Fruit fly (Drosophila melanogaster): ENCODE data around the gene tHMG1.

Gene tHMG1

DNA sequence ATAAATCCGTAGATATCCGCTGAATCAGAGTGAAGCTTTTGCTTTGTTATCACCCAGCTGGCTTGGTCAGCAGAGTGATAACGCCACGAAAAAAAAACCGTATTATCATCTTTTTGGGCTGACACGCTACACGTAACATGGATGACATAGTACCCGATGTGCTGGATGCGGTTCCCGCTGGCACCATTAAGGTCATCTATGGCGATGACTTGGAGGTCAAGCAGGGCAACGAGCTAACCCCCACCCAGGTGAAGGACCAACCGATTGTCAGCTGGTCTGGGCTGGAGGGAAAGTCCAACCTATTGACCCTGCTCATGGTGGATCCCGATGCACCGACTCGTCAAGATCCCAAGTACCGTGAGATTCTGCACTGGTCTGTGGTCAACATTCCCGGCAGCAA, 26.5 kb upstream of the tHMG1 start:
- no peak for TF ChIP-seq Dll (optimal IDR thresholded peaks at IDR 0.05)
- no peak for TF ChIP-seq pan (optimal IDR thresholded peaks at IDR 0.05)
- no peak for TF ChIP-seq CG8478 (optimal IDR thresholded peaks at IDR 0.05)
- no peak for TF ChIP-seq EcR (GFP tag; optimal IDR thresholded peaks at IDR 0.05)
- TF ChIP-seq usp (GFP tag; optimal IDR thresholded peaks at IDR 0.05), result no peak
- TF ChIP-seq psq (optimal IDR thresholded peaks at IDR 0.05), result no peak

DNA sequence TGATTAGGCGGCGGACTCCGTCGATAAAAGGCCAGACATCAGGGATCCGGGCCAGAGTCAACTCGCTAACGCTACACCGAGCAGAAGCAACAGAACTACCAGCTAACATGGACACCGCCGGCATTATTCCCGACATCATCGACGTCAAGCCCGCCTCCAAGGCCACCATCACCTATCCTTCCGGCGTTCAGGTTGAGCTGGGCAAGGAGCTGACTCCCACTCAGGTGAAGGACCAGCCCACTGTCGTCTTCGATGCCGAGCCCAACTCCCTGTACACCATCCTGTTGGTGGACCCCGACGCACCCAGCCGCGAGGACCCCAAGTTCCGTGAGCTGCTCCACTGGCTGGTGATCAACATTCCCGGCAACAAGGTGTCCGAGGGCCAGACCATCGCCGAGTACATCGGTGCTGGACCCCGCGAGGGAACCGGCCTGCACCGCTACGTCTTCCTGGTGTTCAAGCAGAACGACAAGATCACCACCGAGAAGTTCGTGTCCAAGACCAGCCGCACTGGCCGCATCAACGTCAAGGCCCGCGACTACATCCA, 25.6 kb upstream of the tHMG1 start, which contains the start of gene Pebp1:
TSS of gene Pebp1 (plus strand) at position 51 of the 547 bp plus-strand sequence.
- no peak for TF ChIP-seq CG8478 (optimal IDR thresholded peaks at IDR 0.05)
- no peak for TF ChIP-seq usp (GFP tag; optimal IDR thresholded peaks at IDR 0.05)
- no peak for TF ChIP-seq psq (optimal IDR thresholded peaks at IDR 0.05)
- no peak for TF ChIP-seq Dll (optimal IDR thresholded peaks at IDR 0.05)
- TF ChIP-seq pan (optimal IDR thresholded peaks at IDR 0.05), result no peak

DNA sequence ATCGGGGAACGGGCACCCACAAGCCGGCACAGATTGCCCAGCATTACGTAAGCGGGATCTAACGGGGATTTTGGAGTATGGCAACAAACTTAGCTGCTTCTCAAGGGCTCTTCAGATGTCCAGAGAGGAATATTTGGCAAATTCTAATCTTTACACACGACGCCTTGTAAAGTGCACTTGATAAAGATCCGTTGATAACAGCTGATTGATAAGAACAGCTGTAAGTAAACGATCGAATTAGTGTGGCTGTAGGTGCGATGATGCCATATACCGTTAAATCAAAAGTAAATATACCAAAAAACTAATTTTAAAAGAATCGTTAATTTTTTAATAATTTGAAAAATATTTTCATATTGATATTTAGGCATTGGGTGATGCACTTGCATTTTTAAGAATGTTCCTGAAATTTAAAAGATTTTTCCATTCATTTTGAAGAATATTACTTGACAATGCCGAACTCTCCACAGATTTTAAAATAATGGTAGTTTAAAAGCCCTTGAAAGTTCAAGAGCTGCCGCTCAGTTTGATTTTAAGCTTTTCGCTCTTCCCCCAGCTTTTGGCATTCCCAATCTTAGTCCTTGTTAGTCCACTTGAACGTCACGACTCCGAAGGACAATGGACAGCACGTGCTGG, 23.6 kb upstream of the tHMG1 start, which contains the start of the genes CG5377 and Nrx-1:
TSS of gene CG5377 (minus strand) at position 219 of the 633 bp plus-strand sequence.
TSS of gene Nrx-1 (plus strand) at position 574 of the 633 bp plus-strand sequence.
- TF ChIP-seq pan (optimal IDR thresholded peaks at IDR 0.05), result no peak
- no peak for TF ChIP-seq EcR (GFP tag; optimal IDR thresholded peaks at IDR 0.05)
- TF ChIP-seq usp (GFP tag; optimal IDR thresholded peaks at IDR 0.05), result no peak
- TF ChIP-seq CG8478 (optimal IDR thresholded peaks at IDR 0.05), result no peak
- no peak for TF ChIP-seq Dll (optimal IDR thresholded peaks at IDR 0.05)
- no peak for TF ChIP-seq psq (optimal IDR thresholded peaks at IDR 0.05)

DNA sequence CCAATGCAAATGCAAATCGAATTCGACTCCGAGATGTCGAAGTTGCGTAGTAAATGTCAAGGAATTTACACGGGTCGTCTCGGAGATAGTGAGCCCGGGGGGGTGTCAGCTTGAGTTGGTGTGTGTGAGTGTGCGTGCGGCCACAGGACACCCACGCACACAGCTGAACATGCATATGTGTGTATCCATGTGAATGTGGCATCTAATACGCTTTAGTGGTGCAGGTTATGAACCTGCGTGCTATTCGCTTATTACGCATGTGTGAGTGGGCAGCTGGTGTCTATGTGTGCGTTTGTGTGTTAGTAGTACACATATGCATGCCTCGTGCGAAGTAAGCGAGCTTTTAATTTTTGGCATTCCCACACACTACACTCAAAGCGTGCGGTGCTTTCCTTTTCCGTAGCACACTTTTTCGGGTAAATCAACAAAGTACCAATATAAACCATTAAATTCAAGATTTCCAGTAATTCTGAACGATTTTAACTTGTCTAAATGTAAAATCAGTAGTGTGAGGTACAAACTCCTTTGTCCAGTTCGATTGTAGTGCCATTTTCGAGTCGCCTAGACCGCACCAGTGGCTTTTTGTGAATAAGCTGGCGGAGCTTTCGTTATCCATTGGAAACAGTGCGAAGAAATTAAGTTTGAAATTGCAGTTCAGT, 22.7 kb upstream of the tHMG1 start:
- TF ChIP-seq Dll (optimal IDR thresholded peaks at IDR 0.05), result no peak
- TF ChIP-seq psq (optimal IDR thresholded peaks at IDR 0.05), result no peak
- TF ChIP-seq pan (optimal IDR thresholded peaks at IDR 0.05), result no peak
- TF ChIP-seq usp (GFP tag; optimal IDR thresholded peaks at IDR 0.05), result no peak
- TF ChIP-seq CG8478 (optimal IDR thresholded peaks at IDR 0.05), result no peak
- TF ChIP-seq EcR (GFP tag; optimal IDR thresholded peaks at IDR 0.05), result no peak

DNA sequence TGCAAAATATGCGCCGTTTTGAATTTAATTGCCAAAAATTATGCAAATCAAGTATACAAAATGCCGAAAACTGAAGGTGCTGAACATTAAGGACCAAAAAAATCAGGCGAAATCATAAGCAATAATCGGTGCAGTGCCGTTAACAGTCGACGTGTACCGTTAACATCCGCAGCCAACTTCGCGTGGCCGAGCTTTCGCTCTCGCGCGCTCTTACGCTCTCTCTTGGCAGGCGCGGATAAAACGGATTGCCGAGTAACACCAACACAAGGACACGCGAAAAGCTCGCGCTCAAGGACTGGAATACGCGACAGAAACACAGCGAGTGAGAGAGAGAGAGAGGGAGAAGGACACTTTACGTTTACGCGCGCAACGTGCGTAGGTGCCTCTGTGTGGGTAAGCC, 21.6 kb upstream of the tHMG1 start:
- no peak for TF ChIP-seq usp (GFP tag; optimal IDR thresholded peaks at IDR 0.05)
- TF ChIP-seq psq (optimal IDR thresholded peaks at IDR 0.05), result no peak
- TF ChIP-seq Dll (optimal IDR thresholded peaks at IDR 0.05), result no peak
- no peak for TF ChIP-seq CG8478 (optimal IDR thresholded peaks at IDR 0.05)
- TF ChIP-seq pan (optimal IDR thresholded peaks at IDR 0.05), result no peak
- no peak for TF ChIP-seq EcR (GFP tag; optimal IDR thresholded peaks at IDR 0.05)

DNA sequence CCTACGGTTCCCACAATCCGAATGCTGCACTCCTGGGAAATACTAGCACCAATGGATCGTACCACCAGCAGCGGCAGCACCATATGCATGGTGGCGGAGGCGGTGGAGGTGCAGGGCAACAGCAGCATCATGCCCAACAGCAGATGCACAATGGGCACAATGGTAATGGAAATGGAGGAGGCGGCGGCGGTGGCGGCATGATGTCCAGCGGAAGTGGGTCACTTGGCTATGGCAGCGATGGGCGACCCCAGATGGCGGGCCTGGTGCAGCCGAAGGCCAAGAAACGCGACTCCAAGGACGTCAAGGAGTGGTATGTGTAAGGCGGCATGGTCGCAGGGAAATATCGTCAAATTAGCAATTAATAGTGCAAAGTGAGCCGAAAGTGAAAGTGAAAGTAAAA, 8.1 kb upstream of the tHMG1 start:
- TF ChIP-seq CG8478 (optimal IDR thresholded peaks at IDR 0.05), result no peak
- TF ChIP-seq EcR (GFP tag; optimal IDR thresholded peaks at IDR 0.05), result no peak
- no peak for TF ChIP-seq psq (optimal IDR thresholded peaks at IDR 0.05)
- no peak for TF ChIP-seq Dll (optimal IDR thresholded peaks at IDR 0.05)
- TF ChIP-seq pan (optimal IDR thresholded peaks at IDR 0.05), result no peak
- TF ChIP-seq usp (GFP tag; optimal IDR thresholded peaks at IDR 0.05), result no peak

DNA sequence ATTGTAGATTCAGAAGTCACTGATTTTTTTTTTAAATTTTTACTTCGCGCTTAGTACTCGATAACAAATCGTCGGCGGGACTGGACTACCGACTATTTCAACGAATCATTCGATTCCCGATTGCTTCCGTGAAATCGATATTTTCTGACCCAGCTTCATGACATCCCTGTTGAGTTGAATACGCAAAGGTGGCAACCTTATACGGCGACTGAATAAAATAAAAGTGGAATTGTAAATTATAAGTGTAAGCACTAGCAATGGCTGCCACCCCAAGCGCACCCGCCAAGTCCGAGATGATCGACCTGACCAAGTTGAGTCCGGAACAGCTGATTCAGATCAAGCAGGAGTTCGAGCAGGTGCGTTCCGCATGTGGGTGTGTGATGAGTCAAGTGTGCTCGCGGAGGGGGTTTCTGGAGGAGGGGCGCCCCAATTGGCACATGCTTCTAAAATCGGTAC, 4.6 kb upstream of the tHMG1 start, which contains the start of gene Pfdn5:
TSS of gene Pfdn5 (plus strand) at position 3 of the 456 bp plus-strand sequence.
- TF ChIP-seq usp (GFP tag; optimal IDR thresholded peaks at IDR 0.05) (no peak), pan (optimal IDR thresholded peaks at IDR 0.05) (no peak), psq (optimal IDR thresholded peaks at IDR 0.05) (no peak), EcR (GFP tag; optimal IDR thresholded peaks at IDR 0.05) (no peak), Dll (optimal IDR thresholded peaks at IDR 0.05) (no peak)

DNA sequence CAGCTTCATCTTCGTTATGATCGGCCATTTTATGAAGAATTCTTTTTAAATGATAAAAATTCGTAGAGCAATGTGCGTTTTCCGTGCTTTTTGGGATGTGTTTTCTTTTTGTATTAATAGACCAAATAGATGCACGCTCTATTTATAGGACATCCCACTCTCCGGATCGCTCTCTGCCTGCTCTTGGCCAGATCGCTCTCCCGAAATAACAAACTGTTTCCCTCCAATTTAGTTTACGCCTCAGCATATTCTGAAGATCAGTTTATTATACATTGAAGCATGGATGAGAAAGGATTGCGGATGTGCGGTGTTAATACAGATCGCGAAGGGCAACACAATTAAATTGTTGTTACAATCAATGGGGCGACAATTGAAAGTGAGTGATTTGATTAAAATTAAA, 2.8 kb upstream of the tHMG1 start, which contains the start of gene CG5376:
TSS of gene CG5376 (minus strand) at position 101 of the 400 bp plus-strand sequence.
- no peak for TF ChIP-seq Dll (optimal IDR thresholded peaks at IDR 0.05)
- TF ChIP-seq psq (optimal IDR thresholded peaks at IDR 0.05), result no peak
- TF ChIP-seq EcR (GFP tag; optimal IDR thresholded peaks at IDR 0.05), result no peak
- TF ChIP-seq usp (GFP tag; optimal IDR thresholded peaks at IDR 0.05), result no peak
- TF ChIP-seq pan (optimal IDR thresholded peaks at IDR 0.05), result no peak
- TF ChIP-seq CG8478 (optimal IDR thresholded peaks at IDR 0.05), result no peak

DNA sequence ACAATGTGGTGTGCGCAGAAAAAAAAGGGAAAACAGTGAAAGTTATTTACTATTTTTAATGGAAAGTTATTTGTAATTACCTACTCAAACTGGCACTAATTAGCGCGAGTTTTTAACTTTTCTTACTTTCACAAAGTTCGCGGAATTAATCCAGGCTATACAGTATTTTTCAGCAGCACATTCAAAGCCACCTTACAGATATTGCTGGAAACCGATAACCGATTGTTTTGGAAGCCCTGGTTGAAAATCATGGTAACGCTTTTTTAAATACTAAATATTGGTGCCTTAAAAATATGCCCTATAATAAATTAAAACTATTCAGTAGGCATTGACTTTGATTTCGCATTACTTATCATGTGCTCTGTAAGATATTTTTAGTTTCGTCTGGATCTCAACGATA, 1.1 kb downstream of the tHMG1 start, which contains the start of gene tHMG2:
TSS of gene tHMG2 (plus strand) at position 187 of the 400 bp plus-strand sequence.
- no peak for TF ChIP-seq usp (GFP tag; optimal IDR thresholded peaks at IDR 0.05)
- TF ChIP-seq CG8478 (optimal IDR thresholded peaks at IDR 0.05), result no peak
- TF ChIP-seq Dll (optimal IDR thresholded peaks at IDR 0.05), result no peak
- no peak for TF ChIP-seq pan (optimal IDR thresholded peaks at IDR 0.05)

DNA sequence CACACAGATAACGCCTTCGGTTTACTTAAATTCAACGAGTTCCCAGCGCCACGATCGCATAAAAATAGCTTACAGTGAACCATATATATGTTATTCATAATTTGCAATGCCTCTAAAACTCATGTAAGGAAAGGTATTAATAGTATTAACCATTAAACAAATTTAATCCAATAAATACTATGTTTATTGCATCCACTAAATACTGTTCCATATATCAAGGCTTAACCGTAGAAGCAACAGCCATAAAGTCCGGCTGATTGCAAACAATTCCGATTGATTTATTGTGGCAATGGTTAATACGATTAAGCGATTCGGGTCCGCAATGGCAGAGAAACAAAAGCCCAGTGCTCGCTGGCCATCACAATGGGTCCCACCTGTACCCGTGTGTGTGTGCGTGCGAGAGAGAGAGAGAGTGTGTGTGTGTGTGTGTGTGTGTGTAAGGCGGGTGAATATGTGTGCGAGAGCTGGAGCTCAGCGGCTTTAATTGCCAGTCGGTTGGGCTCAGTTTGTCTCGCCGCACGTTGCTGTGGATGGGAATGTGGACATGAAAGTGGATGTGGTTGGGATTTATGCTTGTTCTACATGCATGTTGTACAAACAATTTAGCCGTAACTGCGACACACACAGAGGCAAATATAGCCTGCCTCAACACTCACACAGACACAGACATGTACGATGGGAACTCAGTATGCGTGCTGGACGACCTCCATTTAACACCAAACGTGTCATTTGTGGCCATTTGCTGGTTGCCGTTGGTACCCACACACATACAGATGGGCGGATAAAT, 3.1 kb downstream of the tHMG1 start:
- TF ChIP-seq EcR (GFP tag; optimal IDR thresholded peaks at IDR 0.05), result no peak
- TF ChIP-seq CG8478 (optimal IDR thresholded peaks at IDR 0.05), result no peak
- TF ChIP-seq pan (optimal IDR thresholded peaks at IDR 0.05), result no peak
- TF ChIP-seq psq (optimal IDR thresholded peaks at IDR 0.05), result no peak
- TF ChIP-seq Dll (optimal IDR thresholded peaks at IDR 0.05), result no peak

DNA sequence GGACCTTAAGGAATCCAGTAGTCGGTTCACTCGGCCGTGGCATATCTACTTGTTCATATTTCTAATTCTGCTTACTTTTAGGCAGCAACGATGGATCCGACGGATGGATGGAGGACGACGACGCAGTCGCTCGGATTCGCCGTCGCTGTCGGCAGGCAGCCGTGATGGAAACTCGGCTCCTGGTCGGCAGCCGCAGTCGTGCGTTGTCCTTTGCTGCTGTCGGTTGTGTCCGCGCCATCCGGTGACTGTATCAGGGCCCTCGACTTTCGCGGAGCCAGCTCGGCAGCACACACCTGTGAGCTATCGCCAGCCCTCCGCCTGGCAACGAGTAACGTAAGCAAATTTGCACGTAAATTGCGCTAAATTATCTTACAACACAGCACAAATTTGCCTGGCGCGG, 5.4 kb downstream of the tHMG1 start, which contains the start of gene Octbeta1R:
TSS of gene Octbeta1R (plus strand) at position 191 of the 400 bp plus-strand sequence.
- no peak for TF ChIP-seq usp (GFP tag; optimal IDR thresholded peaks at IDR 0.05)
- TF ChIP-seq pan (optimal IDR thresholded peaks at IDR 0.05), result no peak
- TF ChIP-seq EcR (GFP tag; optimal IDR thresholded peaks at IDR 0.05), result no peak
- TF ChIP-seq Dll (optimal IDR thresholded peaks at IDR 0.05), result no peak
- no peak for TF ChIP-seq CG8478 (optimal IDR thresholded peaks at IDR 0.05)
- TF ChIP-seq psq (optimal IDR thresholded peaks at IDR 0.05), result no peak
